Worm (Caenorhabditis elegans): ENCODE measurements around the gene R09E10.13.
A peak's percentile ranks its signal among the peaks of the same experiment; 100 is the strongest.

The R09E10.13 gene

DNA sequence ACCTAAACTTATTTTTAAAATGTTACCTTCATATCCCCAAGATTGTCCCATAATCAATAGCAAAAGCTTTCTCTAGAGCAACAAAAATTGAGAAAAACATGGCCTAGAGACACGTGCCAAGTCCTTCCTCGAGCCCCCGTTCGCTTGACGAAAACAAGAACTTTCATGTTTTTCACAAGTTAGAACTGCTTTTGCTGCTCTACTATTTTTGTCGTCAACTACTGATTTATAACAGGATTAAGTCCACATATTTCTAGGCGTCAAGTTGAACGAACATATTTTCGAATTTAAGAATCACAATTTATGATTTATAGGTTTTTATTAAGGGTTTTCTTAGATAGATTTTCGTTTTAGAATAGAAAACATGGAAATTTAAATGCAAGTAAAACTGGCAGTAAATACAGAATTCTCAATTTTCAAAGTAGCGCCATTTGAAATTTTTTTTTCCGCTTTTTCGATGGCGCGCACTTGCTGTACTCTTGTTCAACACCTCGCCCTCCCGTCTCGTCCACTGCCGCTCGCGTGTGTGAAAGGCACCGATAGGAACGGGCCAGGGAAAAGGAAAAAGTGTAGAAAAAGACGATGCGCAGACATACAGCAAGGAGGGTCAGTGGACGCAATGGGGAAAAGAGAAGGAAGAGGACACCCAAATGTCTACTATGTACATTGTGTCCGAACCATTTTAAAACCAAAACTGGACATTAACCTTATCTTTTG is 10.6 kb downstream of the R09E10.13 start, which contains the start of gene rad-51 (continued):
- TF ChIP-seq ceh-79 (tag; optimal IDR thresholded peaks at IDR 0.05) = no peak
- TF ChIP-seq nhr-179 (tag; optimal IDR thresholded peaks at IDR 0.05) = no peak
- no peak for TF ChIP-seq cebp-2 (GFP tag; IDR thresholded peaks at IDR 0.05)
- TF ChIP-seq egl-44 (GFP tag; IDR thresholded peaks at IDR 0.05) = no peak
- no peak for TF ChIP-seq B0035.1 (tag; optimal IDR thresholded peaks at IDR 0.05)
- no peak for TF ChIP-seq F57C9.4 (tag; optimal IDR thresholded peaks at IDR 0.05)
- no peak for TF ChIP-seq T26A5.8 (tag; optimal IDR thresholded peaks at IDR 0.05)
- TF ChIP-seq nfyb-1 (GFP tag; IDR thresholded peaks at IDR 0.05) = no peak
- TF ChIP-seq hlh-26 (GFP tag; conservative IDR thresholded peaks at IDR 0.05) = no peak
- peak; percentile 14; the same call in 1 of the 2 replicates for TF ChIP-seq B0336.3 (GFP tag; IDR thresholded peaks at IDR 0.05)
- no peak for TF ChIP-seq sptf-2 (GFP tag; optimal IDR thresholded peaks at IDR 0.05)
- no peak for TF ChIP-seq aptf-3 (GFP tag; IDR thresholded peaks at IDR 0.05)
- no peak for TF ChIP-seq nfya-2 (GFP tag; IDR thresholded peaks at IDR 0.05)
- TF ChIP-seq aptf-2 (GFP tag; conservative IDR thresholded peaks at IDR 0.05) = 0 out of 2 replicates have a peak, but pooled peaks have one; percentile 8
- no peak for TF ChIP-seq C06A6.2 (GFP tag; conservative IDR thresholded peaks at IDR 0.05)
- TF ChIP-seq attf-3 (GFP tag; conservative IDR thresholded peaks at IDR 0.05) = 0 out of 2 replicates have a peak, but pooled peaks have one; percentile 38
- no peak for TF ChIP-seq rec-8 (tag; optimal IDR thresholded peaks at IDR 0.05)
- TF ChIP-seq ceh-58 (GFP tag; IDR thresholded peaks at IDR 0.05) = no peak

DNA sequence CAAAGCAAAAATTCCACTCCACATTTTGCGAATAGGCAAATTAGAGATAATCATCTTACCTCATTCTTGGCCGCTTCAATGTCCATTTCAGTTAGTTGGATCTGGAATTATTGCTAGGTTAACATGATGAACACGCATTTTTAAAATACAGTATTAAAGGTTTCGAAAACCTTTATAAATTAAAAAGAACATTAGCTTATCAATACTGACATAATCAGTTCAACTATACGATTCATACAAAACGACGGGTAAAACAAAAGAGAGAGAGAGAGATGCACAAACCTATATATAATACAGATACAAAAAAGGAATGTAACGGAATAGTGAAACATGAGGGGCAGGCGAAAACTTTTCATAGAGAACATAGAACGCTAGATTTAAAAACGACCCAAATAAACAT is 13.5 kb downstream of the R09E10.13 start, which contains the start of gene thk-1:
Gene thk-1 (minus strand): TSS at position 101 of the 400 bp plus-strand sequence.
- TF ChIP-seq F10E7.11 (tag; optimal IDR thresholded peaks at IDR 0.05) (no peak), hlh-12 (tag; optimal IDR thresholded peaks at IDR 0.05) (no peak), attf-5 (GFP tag; optimal IDR thresholded peaks at IDR 0.05) (no peak), ztf-3 (GFP tag; optimal IDR thresholded peaks at IDR 0.05) (no peak), dox-1 (GFP tag; IDR thresholded peaks at IDR 0.05) (no peak), nhr-80 (tag; optimal IDR thresholded peaks at IDR 0.05) (peak; percentile 5)

DNA sequence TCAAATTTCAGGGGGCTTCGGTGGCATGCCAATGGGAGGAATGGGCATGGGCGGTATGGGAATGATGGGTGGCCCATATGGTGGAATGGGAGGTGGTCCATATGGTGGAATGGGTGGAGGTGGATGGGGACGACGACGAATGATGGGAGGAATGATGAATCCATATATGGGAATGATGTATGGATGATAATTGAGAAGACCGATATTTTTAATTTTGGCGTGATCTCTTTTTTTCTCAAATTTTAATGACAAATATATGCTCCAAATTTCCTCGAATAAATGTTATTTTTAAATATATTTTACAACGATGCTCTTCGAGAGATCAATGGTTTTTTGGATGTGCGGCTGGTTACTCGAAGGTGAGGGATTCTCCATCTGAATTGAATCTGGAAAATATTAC is 17.2 kb downstream of the R09E10.13 start, which contains the start of gene Y43C5A.4:
Gene Y43C5A.4 (plus strand): TSS at position 301 of the 400 bp plus-strand sequence.
- TF ChIP-seq pbrm-1 (GFP tag; IDR thresholded peaks at IDR 0.05) = no peak
- TF ChIP-seq sdz-38 (tag; optimal IDR thresholded peaks at IDR 0.05) = no peak
- TF ChIP-seq cebp-2 (GFP tag; IDR thresholded peaks at IDR 0.05) = no peak
- no peak for TF ChIP-seq ztf-3 (GFP tag; optimal IDR thresholded peaks at IDR 0.05)
- no peak for TF ChIP-seq aptf-2 (GFP tag; conservative IDR thresholded peaks at IDR 0.05)
- TF ChIP-seq attf-6 (GFP tag; IDR thresholded peaks at IDR 0.05) = no peak
- TF ChIP-seq K11D2.4 (GFP tag; IDR thresholded peaks at IDR 0.05) = no peak
- no peak for TF ChIP-seq bed-2 (GFP tag; IDR thresholded peaks at IDR 0.05)
- no peak for TF ChIP-seq C17E4.6 (GFP tag; IDR thresholded peaks at IDR 0.05)
- TF ChIP-seq hlh-12 (tag; optimal IDR thresholded peaks at IDR 0.05) = no peak
- TF ChIP-seq madf-10 (tag; optimal IDR thresholded peaks at IDR 0.05) = no peak
- TF ChIP-seq dox-1 (GFP tag; IDR thresholded peaks at IDR 0.05) = no peak
- no peak for TF ChIP-seq gei-17 (GFP tag; optimal IDR thresholded peaks at IDR 0.05)
- TF ChIP-seq F52B5.7 (tag; optimal IDR thresholded peaks at IDR 0.05) = no peak
- no peak for TF ChIP-seq ztf-18 (tag; optimal IDR thresholded peaks at IDR 0.05)
- TF ChIP-seq ama-1 (optimal IDR thresholded peaks at IDR 0.05) = no peak
- TF ChIP-seq ama-1 (GFP tag; optimal IDR thresholded peaks at IDR 0.05) = no peak
- no peak for TF ChIP-seq attf-3 (GFP tag; conservative IDR thresholded peaks at IDR 0.05)
- no peak for TF ChIP-seq B0019.2 (GFP tag; conservative IDR thresholded peaks at IDR 0.05)
- no peak for TF ChIP-seq B0261.1 (tag; optimal IDR thresholded peaks at IDR 0.05)
- no peak for TF ChIP-seq ets-4 (GFP tag; optimal IDR thresholded peaks at IDR 0.05)
